Worm (Caenorhabditis elegans) whole organism, L1 larva: ENCODE results near the gene frpr-1.

Experiments
- C04F5.9 ChIP-seq: sonication (generic microtip); optimal IDR thresholded peaks from 2 replicates; lab custom pipeline; 2016; ENCODE audit warnings: missing genetic modification characterization, missing compliant biosample characterization
- aly-2 ChIP-seq: fragments of 150-350 bp; optimal IDR thresholded peaks from 2 replicates; lab custom pipeline; 2014; ENCODE audit warnings: missing biosample characterization, missing genetic modification characterization
- ama-1 ChIP-seq: fragments of 150-350 bp; optimal IDR thresholded peaks from 2 replicates; lab custom pipeline; 2014
- blmp-1 ChIP-seq: fragments of 150-350 bp; optimal IDR thresholded peaks from 2 replicates; lab custom pipeline; 2014; ENCODE audit warnings: missing biosample characterization, missing genetic modification characterization
- efl-1 ChIP-seq, 4 experiments: fragments of 150-350 bp; optimal IDR thresholded peaks in 3 of 4; peaks in 1 of 4; 1 replicate in 1 of 4; 2 replicates in 3 of 4; lab custom pipeline; 2014; ENCODE audit warnings: missing biosample characterization in 2 of 4, missing genetic modification characterization in 2 of 4, missing genetic modification reagents in 2 of 4
- efl-3 ChIP-seq: fragments of 200-800 bp; sonication (Bioruptor generic); optimal IDR thresholded peaks from 2 replicates; lab custom pipeline; 2018; ENCODE audit warnings: mild to moderate bottlenecking, missing genetic modification characterization, missing compliant biosample characterization
- ets-5 ChIP-seq: fragments of 200-800 bp; sonication (Bioruptor generic); IDR thresholded peaks from 2 replicates; pipeline ENCODE4 v1.3.6; 2022; ENCODE audit warnings: missing genetic modification characterization, missing compliant biosample characterization
- fkh-4 ChIP-seq: sonication (generic microtip); optimal IDR thresholded peaks from 2 replicates; lab custom pipeline; 2016; ENCODE audit warnings: missing compliant biosample characterization, missing genetic modification characterization, borderline replicate concordance
- fos-1 ChIP-seq: fragments of 150-350 bp; optimal IDR thresholded peaks from 2 replicates; lab custom pipeline; 2014; ENCODE audit warnings: missing biosample characterization, missing genetic modification characterization
- lin-13 ChIP-seq: fragments of 150-350 bp; optimal IDR thresholded peaks from 2 replicates; lab custom pipeline; 2014; ENCODE audit warnings: missing biosample characterization, missing genetic modification reagents, missing genetic modification characterization
- pax-3 ChIP-seq: fragments of 200-800 bp; sonication (Bioruptor generic); optimal IDR thresholded peaks from 2 replicates; lab custom pipeline; 2018; ENCODE audit warnings: mild to moderate bottlenecking, missing genetic modification characterization, moderate library complexity, missing compliant biosample characterization
- snpc-4 ChIP-seq: fragments of 150-350 bp; optimal IDR thresholded peaks from 2 replicates; lab custom pipeline; 2014; ENCODE audit warnings: missing biosample characterization, missing genetic modification characterization
- unc-62 ChIP-seq: fragments of 150-350 bp; optimal IDR thresholded peaks from 2 replicates; lab custom pipeline; 2014; ENCODE audit warnings: missing biosample characterization, missing genetic modification reagents, missing genetic modification characterization
- ztf-4 ChIP-seq: fragments of 150-350 bp; optimal IDR thresholded peaks from 2 replicates; lab custom pipeline; 2014; ENCODE audit warnings: missing biosample characterization, missing genetic modification characterization

DNA sequence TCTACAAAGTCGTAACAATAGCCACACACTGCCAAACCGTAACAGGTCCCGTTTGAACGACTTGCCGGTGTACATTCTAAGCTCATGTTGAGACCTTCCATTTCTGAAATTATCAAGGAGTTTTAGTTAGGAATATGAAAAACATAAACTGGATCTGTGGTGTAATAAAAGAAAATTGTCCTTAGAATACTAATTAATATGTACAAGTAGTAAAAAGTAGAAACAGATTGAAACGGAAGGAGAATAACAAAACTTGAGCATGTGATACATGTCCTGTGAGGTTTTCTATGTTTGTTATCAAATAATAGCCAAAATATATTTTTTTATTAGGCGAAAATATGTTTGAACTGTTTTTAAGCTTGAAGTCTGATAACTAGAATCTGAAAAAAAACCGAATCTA is at the start of gene frpr-1:
- TF ChIP-seq snpc-4 (tag; lab: Kevin White, UChicago) (no peak), efl-1 (optimal IDR thresholded peaks at IDR 0.05; lab: Kevin White, UChicago) (no peak), efl-1 (GFP tag; optimal IDR thresholded peaks at IDR 0.05 in 1 of 2; lab: Kevin White, UChicago) (no peak), pax-3 (tag; lab: Kevin White, UChicago) (no peak), lin-13 (GFP tag; lab: Kevin White, UChicago) (no peak), ama-1 (no peak), fkh-4 (tag; lab: Kevin White, UChicago) (no peak), unc-62 (GFP tag; lab: Kevin White, UChicago) (no peak), ets-5 (GFP tag; lab: Robert Waterston, UW) (no peak), blmp-1 (no peak), efl-3 (GFP tag; lab: Kevin White, UChicago) (no peak), aly-2 (no peak), ztf-4 (tag; lab: Kevin White, UChicago) (no peak), fos-1 (no peak), C04F5.9 (tag; lab: Kevin White, UChicago) (no peak)
